Worm (Caenorhabditis elegans) whole organism, L1 larva: Measurements from ENCODE around the gene C05D11.13.

Experiments
- Y116A8C.19 ChIP-seq: sonication (generic microtip); optimal IDR thresholded peaks from 2 replicates; lab custom pipeline; 2016; ENCODE audit warnings: missing compliant biosample characterization, missing genetic modification characterization, borderline replicate concordance
- alr-1 ChIP-seq: fragments of 200-800 bp; sonication (Bioruptor generic); optimal IDR thresholded peaks from 2 replicates; lab custom pipeline; 2018; ENCODE audit warnings: borderline replicate concordance, mild to moderate bottlenecking, missing genetic modification characterization, missing compliant biosample characterization
- ama-1 ChIP-seq: fragments of 150-350 bp; optimal IDR thresholded peaks from 2 replicates; lab custom pipeline; 2014
- blmp-1 ChIP-seq: fragments of 150-350 bp; optimal IDR thresholded peaks from 2 replicates; lab custom pipeline; 2014; ENCODE audit warnings: missing biosample characterization, missing genetic modification characterization
- ceh-63 ChIP-seq: fragments of 200-800 bp; sonication (Bioruptor generic); optimal IDR thresholded peaks from 2 replicates; lab custom pipeline; 2018; ENCODE audit warnings: mild to moderate bottlenecking, missing genetic modification characterization, missing compliant biosample characterization
- ceh-8 ChIP-seq: fragments of 200-800 bp; sonication (Bioruptor generic); optimal IDR thresholded peaks from 2 replicates; lab custom pipeline; 2018; ENCODE audit warnings: mild to moderate bottlenecking, missing genetic modification characterization, moderate library complexity, missing compliant biosample characterization
- ceh-82 ChIP-seq, 3 experiments: fragments of 150-350 bp in 1 of 3; sonication (generic microtip) in 2 of 3; optimal IDR thresholded peaks; 2 replicates each; lab custom pipeline; 2014 to 2017; ENCODE audit warnings: missing biosample characterization in 3 of 3, missing genetic modification characterization in 3 of 3
- efl-1 ChIP-seq, 4 experiments: fragments of 150-350 bp; optimal IDR thresholded peaks in 3 of 4; peaks in 1 of 4; 1 replicate in 1 of 4; 2 replicates in 3 of 4; lab custom pipeline; 2014; ENCODE audit warnings: missing biosample characterization in 2 of 4, missing genetic modification characterization in 2 of 4, missing genetic modification reagents in 2 of 4
- efl-3 ChIP-seq: fragments of 200-800 bp; sonication (Bioruptor generic); optimal IDR thresholded peaks from 2 replicates; lab custom pipeline; 2018; ENCODE audit warnings: mild to moderate bottlenecking, missing genetic modification characterization, missing compliant biosample characterization
- egl-27 ChIP-seq, 2 experiments: fragments of 150-350 bp in 1 of 2; sonication (generic microtip); optimal IDR thresholded peaks; 3 replicates each; lab custom pipeline; 2017 to 2018; ENCODE audit warnings: missing biosample characterization in 2 of 2, missing genetic modification characterization in 2 of 2, missing genetic modification reagents in 2 of 2
- elt-2 ChIP-seq: sonication (generic microtip); optimal IDR thresholded peaks from 2 replicates; lab custom pipeline; 2016; ENCODE audit warnings: missing genetic modification characterization, mild to moderate bottlenecking, inconsistent platforms, missing compliant biosample characterization, missing genetic modification reagents
- fkh-10 ChIP-seq: sonication (generic microtip); optimal IDR thresholded peaks from 2 replicates; lab custom pipeline; 2017; ENCODE audit warnings: missing biosample characterization, missing genetic modification reagents, missing genetic modification characterization
- fkh-8 ChIP-seq: sonication (generic microtip); optimal IDR thresholded peaks from 2 replicates; lab custom pipeline; 2016; ENCODE audit warnings: mild to moderate bottlenecking, missing genetic modification characterization, missing compliant biosample characterization
- hlh-17 ChIP-seq: fragments of 200-800 bp; sonication (Bioruptor generic); optimal IDR thresholded peaks from 2 replicates; lab custom pipeline; 2018; ENCODE audit warnings: missing genetic modification characterization, mild to moderate bottlenecking, missing compliant biosample characterization, moderate library complexity, borderline replicate concordance
- isw-1 ChIP-seq: fragments of 200-800 bp; sonication (Bioruptor generic); IDR thresholded peaks from 2 replicates; pipeline ENCODE4 v1.3.6; 2022; ENCODE audit warnings: missing genetic modification characterization, missing compliant biosample characterization
- lin-13 ChIP-seq: fragments of 150-350 bp; optimal IDR thresholded peaks from 2 replicates; lab custom pipeline; 2014; ENCODE audit warnings: missing biosample characterization, missing genetic modification reagents, missing genetic modification characterization
- lin-15B ChIP-seq: fragments of 150-350 bp; sonication (generic microtip); optimal IDR thresholded peaks from 3 replicates; lab custom pipeline; 2014; ENCODE audit warnings: missing biosample characterization, missing genetic modification characterization
- lin-39 ChIP-seq: fragments of 150-350 bp; optimal IDR thresholded peaks from 2 replicates; lab custom pipeline; 2014; ENCODE audit warnings: missing biosample characterization, missing genetic modification reagents, missing genetic modification characterization
- lir-3 ChIP-seq: sonication (generic microtip); optimal IDR thresholded peaks from 2 replicates; lab custom pipeline; 2016; ENCODE audit warnings: mild to moderate bottlenecking, missing genetic modification characterization, moderate library complexity, missing compliant biosample characterization; ENCODE audit not compliant: poor library complexity
- lsy-2 ChIP-seq, 2 experiments: fragments of 150-350 bp; optimal IDR thresholded peaks; 2 replicates each; lab custom pipeline; 2014; ENCODE audit warnings: missing biosample characterization in 2 of 2, missing genetic modification characterization in 2 of 2
- mef-2 ChIP-seq: fragments of 150-350 bp; optimal IDR thresholded peaks from 2 replicates; lab custom pipeline; 2014; ENCODE audit warnings: missing biosample characterization, missing genetic modification characterization
- nhr-19 ChIP-seq: fragments of 200-800 bp; sonication (Bioruptor generic); conservative IDR thresholded peaks from 2 replicates; pipeline ENCODE4 v1.3.6; 2022; ENCODE audit warnings: missing genetic modification characterization, missing compliant biosample characterization
- nhr-47 ChIP-seq: sonication (generic microtip); optimal IDR thresholded peaks from 2 replicates; lab custom pipeline; 2016; ENCODE audit warnings: mild to moderate bottlenecking, missing genetic modification characterization, moderate library complexity, missing compliant biosample characterization
- nhr-85 ChIP-seq: sonication (generic microtip); peaks from one replicate; lab custom pipeline; 2016; ENCODE audit warnings: missing genetic modification characterization, inconsistent platforms, missing compliant biosample characterization
- pag-3 ChIP-seq: sonication (generic microtip); optimal IDR thresholded peaks from 2 replicates; lab custom pipeline; 2017; ENCODE audit warnings: missing genetic modification characterization, mild to moderate bottlenecking, missing compliant biosample characterization, antibody characterized with exemption, borderline replicate concordance; ENCODE audit not compliant: insufficient read depth
- pqm-1 ChIP-seq: sonication (generic microtip); optimal IDR thresholded peaks from 3 replicates; lab custom pipeline; 2017; ENCODE audit warnings: missing biosample characterization, missing genetic modification characterization
- rnt-1 ChIP-seq: sonication (generic microtip); optimal IDR thresholded peaks from 2 replicates; lab custom pipeline; 2016; ENCODE audit warnings: mild to moderate bottlenecking, missing genetic modification characterization, moderate library complexity, missing compliant biosample characterization
- swsn-7 ChIP-seq: sonication (generic microtip); optimal IDR thresholded peaks from 2 replicates; lab custom pipeline; 2016; ENCODE audit warnings: missing genetic modification characterization, missing compliant biosample characterization
- tbx-2 ChIP-seq: sonication (generic microtip); optimal IDR thresholded peaks from 2 replicates; lab custom pipeline; 2016; ENCODE audit warnings: missing genetic modification characterization, missing compliant biosample characterization
- vab-15 ChIP-seq: sonication (generic microtip); optimal IDR thresholded peaks from 2 replicates; lab custom pipeline; 2017; ENCODE audit warnings: missing genotype, mild to moderate bottlenecking, missing genetic modification characterization, missing compliant biosample characterization
- ztf-11 ChIP-seq, 2 experiments: sonication (generic microtip); optimal IDR thresholded peaks; 2 replicates each; lab custom pipeline; 2016 to 2017; ENCODE audit warnings: missing genetic modification characterization in 2 of 2, missing biosample characterization in 1 of 2, missing compliant biosample characterization in 1 of 2
- ztf-4 ChIP-seq: fragments of 150-350 bp; optimal IDR thresholded peaks from 2 replicates; lab custom pipeline; 2014; ENCODE audit warnings: missing biosample characterization, missing genetic modification characterization

The C05D11.13 gene

ce11 chrIII:6478256-6479004, 34.0 kb upstream of the C05D11.13 start, which contains the start of gene zip-8:
Gene zip-8 (plus strand): TSS chrIII:6478955.
- no peak for TF ChIP-seq isw-1 (GFP tag; lab: Robert Waterston, UW)
- TF ChIP-seq nhr-85 (tag; lab: Kevin White, UChicago): no peak
- TF ChIP-seq fkh-8 (tag; lab: Kevin White, UChicago): no peak
- TF ChIP-seq elt-2 (tag; lab: Kevin White, UChicago): no peak
- TF ChIP-seq tbx-2 (tag; lab: Kevin White, UChicago): no peak
- TF ChIP-seq ceh-63 (GFP tag; lab: Kevin White, UChicago): no peak
- no peak for TF ChIP-seq lin-13
- no peak for TF ChIP-seq fkh-10 (GFP tag; lab: Kevin White, UChicago)
- no peak for TF ChIP-seq ztf-4 (tag; lab: Kevin White, UChicago)
- no peak for TF ChIP-seq efl-3 (GFP tag; lab: Kevin White, UChicago)
- TF ChIP-seq hlh-17 (GFP tag; lab: Kevin White, UChicago): no peak
- no peak for TF ChIP-seq pag-3
- no peak for TF ChIP-seq egl-27 (tag; optimal IDR thresholded peaks at IDR 0.05; lab: Kevin White, UChicago)
- no peak for TF ChIP-seq lin-39 (tag; lab: Kevin White, UChicago)
- TF ChIP-seq pqm-1 (tag; lab: Kevin White, UChicago): no peak
- no peak for TF ChIP-seq blmp-1 (tag; lab: Kevin White, UChicago)
- TF ChIP-seq ama-1 (lab: Kevin White, UChicago): no peak
- no peak for TF ChIP-seq ztf-11 (tag; optimal IDR thresholded peaks at IDR 0.05; lab: Kevin White, UChicago)
- no peak for TF ChIP-seq vab-15

ce11 chrIII:6476380-6476779, 32.0 kb upstream of the C05D11.13 start:
- TF ChIP-seq lir-3 (tag; lab: Kevin White, UChicago) (no peak), alr-1 (tag; lab: Kevin White, UChicago) (no peak), lin-39 (tag; lab: Kevin White, UChicago) (no peak), efl-1 (optimal IDR thresholded peaks at IDR 0.05; lab: Kevin White, UChicago) (no peak), efl-1 (GFP tag; optimal IDR thresholded peaks at IDR 0.05 in 1 of 2; lab: Kevin White, UChicago) (no peak), pag-3 (no peak), swsn-7 (tag; lab: Kevin White, UChicago) (no peak), lin-15B (tag; lab: Kevin White, UChicago) (no peak), ceh-8 (GFP tag; lab: Kevin White, UChicago) (no peak), lsy-2 (tag; optimal IDR thresholded peaks at IDR 0.05; lab: Kevin White, UChicago) (no peak), nhr-19 (GFP tag; lab: Robert Waterston, UW) (no peak), rnt-1 (tag; lab: Kevin White, UChicago) (no peak), mef-2 (no peak), lin-13 (no peak), elt-2 (tag; lab: Kevin White, UChicago) (no peak), nhr-85 (tag; lab: Kevin White, UChicago) (no peak), Y116A8C.19 (no peak), ceh-82 (tag; optimal IDR thresholded peaks at IDR 0.05; lab: Kevin White, UChicago) (no peak), fkh-10 (GFP tag; lab: Kevin White, UChicago) (no peak), blmp-1 (tag; lab: Kevin White, UChicago) (no peak), vab-15 (no peak)

ce11 chrIII:6471451-6471850, 27.1 kb upstream of the C05D11.13 start, which contains the start of gene wht-6:
Gene wht-6 (plus strand): TSS chrIII:6471751.
- TF ChIP-seq nhr-47 (no peak), lsy-2 (tag; optimal IDR thresholded peaks at IDR 0.05; lab: Kevin White, UChicago) (no peak)

- TF ChIP-seq mef-2: no peak
Measured at ce11 chrIII:6467005-6467404, 22.6 kb upstream of the C05D11.13 start, which contains the start of gene T26A5.2. Gene T26A5.2 (plus strand): TSS chrIII:6467305.
